Fruit fly (Drosophila melanogaster): ENCODE data around the gene Cyp4s3.
A peak's percentile ranks its signal among the peaks of the same experiment; 100 is the strongest.

The Cyp4s3 gene

dm6 chrX:15138994-15139863 lies 22.9 kb upstream of the Cyp4s3 start, which contains the start of gene RpL37-1 (continued):
- peak; percentile 79 for TF ChIP-seq caup (GFP tag; optimal IDR thresholded peaks at IDR 0.05; ENCODE audit: severe bottlenecking)
- TF ChIP-seq B-H1 (GFP tag; IDR thresholded peaks at IDR 0.05): peak; percentile 15; the same call in 2 of the 3 replicates
- TF ChIP-seq CG7357 (GFP tag; IDR thresholded peaks at IDR 0.05): no peak
- TF ChIP-seq CG4820 (GFP tag; optimal IDR thresholded peaks at IDR 0.05): no peak
- TF ChIP-seq wdn (GFP tag; IDR thresholded peaks at IDR 0.05): 0 out of 2 replicates have a peak, but pooled peaks have one; percentile 39
- peak; percentile 66 for TF ChIP-seq CG14441 (GFP tag; IDR thresholded peaks at IDR 0.05)
- peak; percentile 57 for TF ChIP-seq ssp (GFP tag; IDR thresholded peaks at IDR 0.05)
- peak; percentile 72 for TF ChIP-seq pho (GFP tag; optimal IDR thresholded peaks at IDR 0.05)
- peak; percentile 68 for TF ChIP-seq CG12071 (GFP tag; optimal IDR thresholded peaks at IDR 0.05)
- TF ChIP-seq CG12942 (GFP tag; optimal IDR thresholded peaks at IDR 0.05): peak; percentile 7
- peak; percentile 69 for TF ChIP-seq unc-4 (GFP tag; IDR thresholded peaks at IDR 0.05; ENCODE audit: partially characterized antibody)
- TF ChIP-seq CG10431 (GFP tag; optimal IDR thresholded peaks at IDR 0.05): peak; percentile 78
- peak; percentile 32 for TF ChIP-seq CG8290 (GFP tag; optimal IDR thresholded peaks at IDR 0.05)
- TF ChIP-seq CG8290 (tag; optimal IDR thresholded peaks at IDR 0.05): peak; percentile 48 to 66
- peak; percentile 60; the same call in 1 of the 2 replicates for TF ChIP-seq CG14014 (GFP tag; IDR thresholded peaks at IDR 0.05)
- TF ChIP-seq gsb (GFP tag; IDR thresholded peaks at IDR 0.05): no peak
- peak; percentile 68 for TF ChIP-seq ase (GFP tag; IDR thresholded peaks at IDR 0.05)
- peak; percentile 96 for TF ChIP-seq Lhr (GFP tag; optimal IDR thresholded peaks at IDR 0.05)
- TF ChIP-seq so (GFP tag; IDR thresholded peaks at IDR 0.05): peak; percentile 56; the same call in 1 of the 3 replicates
- no peak for TF ChIP-seq mld (GFP tag; IDR thresholded peaks at IDR 0.05; ENCODE audit: partially characterized antibody)
- TF ChIP-seq crc (GFP tag; optimal IDR thresholded peaks at IDR 0.05): peak; percentile 39
- TF ChIP-seq CG3163 (GFP tag; optimal IDR thresholded peaks at IDR 0.05): peak; percentile 68
- peak; percentile 70 for TF ChIP-seq scrt (GFP tag; optimal IDR thresholded peaks at IDR 0.05)
- 0 out of 2 replicates have a peak, but pooled peaks have one; percentile 27 for TF ChIP-seq CG8765 (GFP tag; IDR thresholded peaks at IDR 0.05)
- TF ChIP-seq CG15479 (GFP tag; optimal IDR thresholded peaks at IDR 0.05): no peak
- TF ChIP-seq CG11085 (GFP tag; IDR thresholded peaks at IDR 0.05): peak; percentile 70
- peak; percentile 64 for TF ChIP-seq Antp (GFP tag; optimal IDR thresholded peaks at IDR 0.05)
- TF ChIP-seq CG14965 (GFP tag; optimal IDR thresholded peaks at IDR 0.05; ENCODE audit: borderline replicate concordance): no peak
- peak; percentile 39 for TF ChIP-seq sima (GFP tag; optimal IDR thresholded peaks at IDR 0.05)
- peak; percentile 56 for TF ChIP-seq Vsx1 (GFP tag; optimal IDR thresholded peaks at IDR 0.05)
- TF ChIP-seq HLH54F (GFP tag; optimal IDR thresholded peaks at IDR 0.05): peak; percentile 60
- TF ChIP-seq fd96Cb (tag; optimal IDR thresholded peaks at IDR 0.05): no peak
- peak; percentile 34; the same call in 1 of the 2 replicates for TF ChIP-seq Poxn (GFP tag; IDR thresholded peaks at IDR 0.05)
- 0 out of 2 replicates have a peak, but pooled peaks have one; percentile 48 for TF ChIP-seq HLH3B (GFP tag; IDR thresholded peaks at IDR 0.05)
- TF ChIP-seq CG17186 (GFP tag; optimal IDR thresholded peaks at IDR 0.05): peak; percentile 100
- peak; percentile 40 for TF ChIP-seq Dek (tag; optimal IDR thresholded peaks at IDR 0.05)
- TF ChIP-seq Trl (optimal IDR thresholded peaks at IDR 0.05): no peak
- peak; percentile 76 for TF ChIP-seq Trl (GFP tag; optimal IDR thresholded peaks at IDR 0.05)
- peak; percentile 42 for TF ChIP-seq pfk (GFP tag; optimal IDR thresholded peaks at IDR 0.05)
- TF ChIP-seq Doc2 (GFP tag; IDR thresholded peaks at IDR 0.05): no peak
- no peak for TF ChIP-seq ham (GFP tag; IDR thresholded peaks at IDR 0.05)
- TF ChIP-seq sc (optimal IDR thresholded peaks at IDR 0.05): no peak
- TF ChIP-seq sc (GFP tag; optimal IDR thresholded peaks at IDR 0.05): no peak
- peak; percentile 48 for TF ChIP-seq CG4282 (GFP tag; optimal IDR thresholded peaks at IDR 0.05)
- TF ChIP-seq CG4707 (GFP tag; optimal IDR thresholded peaks at IDR 0.05): peak; percentile 64
- TF ChIP-seq tgo (GFP tag; IDR thresholded peaks at IDR 0.05): 0 out of 3 replicates have a peak, but pooled peaks have one; percentile 42
- TF ChIP-seq cad (GFP tag; optimal IDR thresholded peaks at IDR 0.05): no peak
- TF ChIP-seq Jarid2 (GFP tag; optimal IDR thresholded peaks at IDR 0.05): peak; percentile 58
- no peak for TF ChIP-seq usp (GFP tag; optimal IDR thresholded peaks at IDR 0.05)
- TF ChIP-seq CG2875 (GFP tag; optimal IDR thresholded peaks at IDR 0.05): peak; percentile 24

Measured in whole organism, embryonic.